Worm (Caenorhabditis elegans) whole organism, early embryonic: ENCODE results near the gene gfi-1.

Experiments used
- B0310.2 ChIP-seq: sonication (generic microtip); optimal IDR thresholded peaks from 2 replicates; lab custom pipeline; 2016; ENCODE audit warnings: mild to moderate bottlenecking, missing genetic modification characterization, missing compliant biosample characterization
- F13C5.2 ChIP-seq: sonication (generic microtip); optimal IDR thresholded peaks from 2 replicates; lab custom pipeline; 2017; ENCODE audit warnings: mild to moderate bottlenecking, missing genetic modification characterization, inconsistent platforms, missing compliant biosample characterization
- aly-1 ChIP-seq: sonication (generic microtip); optimal IDR thresholded peaks from 2 replicates; lab custom pipeline; 2016; ENCODE audit warnings: missing genetic modification characterization, missing compliant biosample characterization
- ama-1 ChIP-seq: fragments of 150-350 bp; optimal IDR thresholded peaks from 2 replicates; lab custom pipeline; 2014
- ceh-13 ChIP-seq: fragments of 200-800 bp; sonication (Bioruptor generic); optimal IDR thresholded peaks from 2 replicates; lab custom pipeline; 2018; ENCODE audit warnings: mild to moderate bottlenecking, missing genetic modification characterization, missing compliant biosample characterization
- ceh-36 ChIP-seq: sonication (generic microtip); optimal IDR thresholded peaks from 2 replicates; lab custom pipeline; 2016; ENCODE audit warnings: missing genetic modification characterization, inconsistent platforms, missing compliant biosample characterization
- ets-7 ChIP-seq: sonication (generic microtip); optimal IDR thresholded peaks from 2 replicates; lab custom pipeline; 2016; ENCODE audit warnings: missing genotype, missing genetic modification characterization, missing compliant biosample characterization
- flt-1 ChIP-seq: fragments of 200-800 bp; sonication (Bioruptor generic); IDR thresholded peaks from 2 replicates; pipeline ENCODE4 v1.3.6; 2022; ENCODE audit warnings: missing genetic modification characterization, missing compliant biosample characterization
- hmbx-1 ChIP-seq: sonication (generic microtip); optimal IDR thresholded peaks from 2 replicates; lab custom pipeline; 2016; ENCODE audit warnings: mild to moderate bottlenecking, missing genetic modification characterization, missing compliant biosample characterization
- hmg-4 ChIP-seq: fragments of 200-800 bp; sonication (Bioruptor generic); optimal IDR thresholded peaks from 2 replicates; lab custom pipeline; 2018; ENCODE audit warnings: mild to moderate bottlenecking, missing genetic modification characterization, missing compliant biosample characterization
- hnd-1 ChIP-seq: sonication (generic microtip); optimal IDR thresholded peaks from 2 replicates; lab custom pipeline; 2016; ENCODE audit warnings: missing genetic modification characterization, missing compliant biosample characterization
- pes-1 ChIP-seq: fragments of 200-800 bp; sonication (Bioruptor generic); IDR thresholded peaks from 2 replicates; pipeline ENCODE4 v1.3.6; 2022; ENCODE audit warnings: missing genetic modification reagents, missing genetic modification characterization, missing compliant biosample characterization
- scrt-1 ChIP-seq: fragments of 200-800 bp; sonication (Bioruptor generic); IDR thresholded peaks from 2 replicates; pipeline ENCODE4 v1.3.6; 2022; ENCODE audit warnings: missing genetic modification characterization, missing compliant biosample characterization
- sea-1 ChIP-seq: fragments of 200-800 bp; sonication (Bioruptor generic); conservative IDR thresholded peaks from 2 replicates; pipeline ENCODE4 v1.3.6; 2022; ENCODE audit warnings: missing genetic modification characterization, missing compliant biosample characterization
- tbx-11 ChIP-seq: fragments of 200-800 bp; sonication (Bioruptor generic); IDR thresholded peaks from 2 replicates; pipeline ENCODE4 v1.3.6; 2022; ENCODE audit warnings: missing genetic modification characterization, missing compliant biosample characterization
- tbx-37 ChIP-seq: fragments of 200-800 bp; sonication (Bioruptor generic); conservative IDR thresholded peaks from 2 replicates; pipeline ENCODE4 v1.3.6; 2022; ENCODE audit warnings: missing genetic modification reagents, missing genetic modification characterization, missing compliant biosample characterization
- tra-4 ChIP-seq: sonication (generic microtip); optimal IDR thresholded peaks from 2 replicates; lab custom pipeline; 2017; ENCODE audit warnings: missing genetic modification characterization, missing compliant biosample characterization

The gfi-1 gene

ce11 chrV:6413057-6413456 lies 13.3 kb upstream of the gfi-1 start:
- TF ChIP-seq pes-1 (GFP tag; lab: Robert Waterston, UW) (no peak), F13C5.2 (no peak), tbx-11 (no peak), scrt-1 (GFP tag; lab: Robert Waterston, UW) (no peak), tbx-37 (GFP tag; lab: Robert Waterston, UW) (no peak), ama-1 (no peak)

ce11 chrV:6411161-6411560 lies 11.4 kb upstream of the gfi-1 start:
- no peak for TF ChIP-seq ama-1

- TF ChIP-seq scrt-1 (GFP tag; lab: Robert Waterston, UW), result no peak
- no peak for TF ChIP-seq aly-1 (tag; lab: Kevin White, UChicago)
- TF ChIP-seq hnd-1, result no peak
- TF ChIP-seq ceh-13 (GFP tag; lab: Kevin White, UChicago), result no peak
- no peak for TF ChIP-seq B0310.2
- no peak for TF ChIP-seq tbx-11
- no peak for TF ChIP-seq pes-1 (GFP tag; lab: Robert Waterston, UW)
- no peak for TF ChIP-seq F13C5.2
- TF ChIP-seq flt-1 (GFP tag; lab: Robert Waterston, UW), result no peak
Measured at ce11 chrV:6408733-6409227, 9.0 kb upstream of the gfi-1 start, which contains the start of gene bcf-1. bcf-1 (minus strand) TSS chrV:6408783.

DNA sequence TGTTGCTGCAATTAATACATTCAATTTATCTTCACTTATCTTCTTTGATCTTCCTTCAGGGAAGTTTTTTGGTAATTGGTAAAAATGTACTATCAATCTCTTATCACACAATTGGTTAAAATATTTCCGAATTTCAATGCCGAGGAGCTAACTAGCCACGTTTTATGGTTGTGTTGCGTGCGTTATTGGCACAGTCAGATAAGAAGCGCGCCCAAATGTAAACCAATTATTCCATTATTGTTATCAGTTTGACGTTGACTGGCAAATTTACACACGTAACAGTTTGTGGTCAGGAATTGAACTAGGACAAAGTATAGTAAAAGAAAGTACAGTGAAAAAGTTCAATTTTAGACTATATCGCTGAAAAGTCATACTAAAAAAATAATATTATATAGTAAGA lies 7.9 kb upstream of the gfi-1 start:
- TF ChIP-seq flt-1 (GFP tag; lab: Robert Waterston, UW), result no peak
- TF ChIP-seq aly-1 (tag; lab: Kevin White, UChicago), result no peak
- TF ChIP-seq hmbx-1 (tag; lab: Kevin White, UChicago), result no peak
- TF ChIP-seq tra-4 (tag; lab: Kevin White, UChicago), result no peak
- TF ChIP-seq hnd-1, result no peak
- no peak for TF ChIP-seq scrt-1 (GFP tag; lab: Robert Waterston, UW)
- no peak for TF ChIP-seq tbx-11
- no peak for TF ChIP-seq ceh-36 (tag; lab: Kevin White, UChicago)
- TF ChIP-seq hmg-4 (GFP tag; lab: Kevin White, UChicago), result no peak
- TF ChIP-seq ama-1, result no peak
- no peak for TF ChIP-seq sea-1 (GFP tag; lab: Robert Waterston, UW)
- TF ChIP-seq ets-7, result no peak
- TF ChIP-seq pes-1 (GFP tag; lab: Robert Waterston, UW), result no peak
- no peak for TF ChIP-seq tbx-37 (GFP tag; lab: Robert Waterston, UW)
- no peak for TF ChIP-seq B0310.2
- no peak for TF ChIP-seq F13C5.2
- TF ChIP-seq ceh-13 (GFP tag; lab: Kevin White, UChicago), result no peak

ce11 chrV:6400950-6401551 lies 1.3 kb upstream of the gfi-1 start:
- TF ChIP-seq pes-1 (GFP tag; lab: Robert Waterston, UW), result no peak
- no peak for TF ChIP-seq flt-1 (GFP tag; lab: Robert Waterston, UW)
- TF ChIP-seq hnd-1, result no peak
- no peak for TF ChIP-seq sea-1 (GFP tag; lab: Robert Waterston, UW)
- no peak for TF ChIP-seq ceh-36 (tag; lab: Kevin White, UChicago)
- no peak for TF ChIP-seq ets-7
- TF ChIP-seq tbx-11, result no peak
- no peak for TF ChIP-seq F13C5.2
- TF ChIP-seq ama-1, result no peak
- TF ChIP-seq B0310.2, result no peak
- TF ChIP-seq tra-4 (tag; lab: Kevin White, UChicago), result no peak
- TF ChIP-seq scrt-1 (GFP tag; lab: Robert Waterston, UW), result no peak

DNA sequence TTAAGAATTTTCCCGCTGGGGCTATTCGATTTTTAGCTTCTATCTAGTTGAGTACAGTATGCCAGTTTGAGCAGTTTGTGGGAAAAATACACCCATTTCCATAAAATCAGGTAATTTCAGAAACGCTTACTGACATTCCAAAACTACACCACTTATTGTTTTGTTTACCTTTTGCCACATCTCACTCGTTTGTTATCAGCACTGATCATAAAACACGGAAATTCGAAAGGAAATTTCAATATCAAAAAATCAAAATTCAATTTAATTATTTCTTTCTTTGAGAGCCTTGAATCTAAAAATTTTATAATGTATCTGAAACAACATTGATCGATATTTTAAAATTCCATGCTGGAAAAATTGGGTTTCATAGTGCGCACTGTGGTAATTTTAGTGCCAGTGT lies 797 bp upstream of the gfi-1 start:
- no peak for TF ChIP-seq tbx-11
- TF ChIP-seq sea-1 (GFP tag; lab: Robert Waterston, UW), result no peak
- no peak for TF ChIP-seq hmg-4 (GFP tag; lab: Kevin White, UChicago)
- no peak for TF ChIP-seq ceh-13 (GFP tag; lab: Kevin White, UChicago)
- TF ChIP-seq ets-7, result no peak
- TF ChIP-seq tra-4 (tag; lab: Kevin White, UChicago), result no peak
- TF ChIP-seq aly-1 (tag; lab: Kevin White, UChicago), result no peak
- TF ChIP-seq ama-1, result no peak
- TF ChIP-seq scrt-1 (GFP tag; lab: Robert Waterston, UW), result no peak
- no peak for TF ChIP-seq tbx-37 (GFP tag; lab: Robert Waterston, UW)
- no peak for TF ChIP-seq flt-1 (GFP tag; lab: Robert Waterston, UW)
- no peak for TF ChIP-seq hmbx-1 (tag; lab: Kevin White, UChicago)
- TF ChIP-seq B0310.2, result no peak
- TF ChIP-seq F13C5.2, result no peak

DNA sequence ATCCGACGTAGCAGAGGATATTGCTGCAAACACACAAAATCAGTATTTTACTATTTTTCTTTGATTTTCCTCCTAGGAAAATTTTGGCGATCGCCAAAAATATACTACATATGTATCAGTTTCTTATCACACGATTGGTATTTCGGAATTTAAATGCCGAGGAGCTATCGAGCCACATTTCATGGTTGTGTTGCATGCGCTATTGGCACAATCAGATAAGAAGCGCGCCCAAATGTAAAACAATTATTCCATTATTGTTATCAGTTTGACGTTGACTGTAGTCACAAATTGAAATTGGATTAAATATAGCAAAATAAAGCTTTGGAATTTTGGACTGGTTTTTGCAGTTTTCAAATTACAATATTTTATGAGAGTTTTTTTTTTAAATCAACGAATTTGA lies 809 bp downstream of the gfi-1 start:
- TF ChIP-seq flt-1 (GFP tag; lab: Robert Waterston, UW), result no peak
- TF ChIP-seq tbx-11, result no peak
- TF ChIP-seq aly-1 (tag; lab: Kevin White, UChicago), result no peak
- no peak for TF ChIP-seq B0310.2
- TF ChIP-seq ets-7, result no peak
- no peak for TF ChIP-seq hmbx-1 (tag; lab: Kevin White, UChicago)
- no peak for TF ChIP-seq pes-1 (GFP tag; lab: Robert Waterston, UW)
- no peak for TF ChIP-seq hmg-4 (GFP tag; lab: Kevin White, UChicago)
- TF ChIP-seq hnd-1, result no peak
- no peak for TF ChIP-seq tra-4 (tag; lab: Kevin White, UChicago)
- no peak for TF ChIP-seq ceh-13 (GFP tag; lab: Kevin White, UChicago)
- no peak for TF ChIP-seq F13C5.2
- TF ChIP-seq scrt-1 (GFP tag; lab: Robert Waterston, UW), result no peak
- TF ChIP-seq tbx-37 (GFP tag; lab: Robert Waterston, UW), result no peak

DNA sequence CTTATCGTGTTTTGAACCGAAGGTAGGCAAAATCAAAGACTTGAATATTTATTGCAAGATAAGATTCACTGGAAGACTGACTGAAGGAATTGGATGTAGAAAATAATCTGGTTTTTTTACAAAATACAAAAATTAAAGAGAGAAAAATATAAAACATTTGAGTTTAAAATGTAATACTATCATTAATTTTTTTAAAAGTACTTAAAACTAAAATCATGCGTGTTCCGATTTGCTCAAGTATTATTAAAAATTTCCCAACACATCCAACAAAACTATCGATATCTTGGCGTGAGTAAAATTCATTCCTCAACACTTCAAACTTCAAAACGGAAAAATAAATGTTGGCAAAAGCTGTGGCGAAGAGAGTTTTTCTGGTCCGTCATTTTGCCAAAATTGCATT lies 9.6 kb downstream of the gfi-1 start, which contains the start of gene F57F4.1:
TSS of gene F57F4.1 (plus strand) at position 301 of the 400 bp plus-strand sequence.
- no peak for TF ChIP-seq ceh-13 (GFP tag; lab: Kevin White, UChicago)
- TF ChIP-seq pes-1 (GFP tag; lab: Robert Waterston, UW), result no peak
- no peak for TF ChIP-seq hnd-1
- TF ChIP-seq sea-1 (GFP tag; lab: Robert Waterston, UW), result no peak
- TF ChIP-seq tra-4 (tag; lab: Kevin White, UChicago), result no peak
- TF ChIP-seq aly-1 (tag; lab: Kevin White, UChicago), result no peak
- TF ChIP-seq hmbx-1 (tag; lab: Kevin White, UChicago), result no peak
- TF ChIP-seq B0310.2, result no peak
- TF ChIP-seq tbx-11, result no peak
